Worm (Caenorhabditis elegans): ENCODE data around the gene Y61A9LA.10.

The Y61A9LA.10 gene

DNA sequence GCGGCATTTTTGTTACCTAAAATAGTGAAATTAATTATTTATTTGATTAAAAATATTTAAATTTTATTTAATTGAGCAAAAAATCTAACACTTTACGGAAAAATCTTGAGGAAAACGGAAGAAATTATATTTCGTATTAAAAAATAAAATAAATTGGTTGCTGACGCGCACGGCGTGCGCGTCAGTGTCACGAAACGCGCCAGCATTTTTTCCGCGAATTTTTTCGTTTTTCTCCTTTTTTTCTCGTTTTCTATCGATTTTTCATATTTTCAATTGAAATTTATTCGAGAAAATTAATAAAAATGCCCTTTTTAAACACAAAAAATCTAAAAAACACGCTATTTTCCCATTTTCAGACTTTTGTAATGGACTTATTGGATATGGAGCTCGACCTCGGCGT, at the start of gene Y61A9LA.10, which contains the start of gene F54D11.4:
Gene Y61A9LA.10, minus strand, starts transcription at position 16 of the 400 bp plus-strand sequence.
Gene F54D11.4, plus strand, starts transcription at position 350 of the 400 bp plus-strand sequence.
- TF ChIP-seq ztf-11 (tag; optimal IDR thresholded peaks at IDR 0.05) (no peak), lsy-2 (tag; optimal IDR thresholded peaks at IDR 0.05) (peak; percentile 67 to 83), fos-1 (tag; optimal IDR thresholded peaks at IDR 0.05) (peak; percentile 20), gmeb-1 (tag; optimal IDR thresholded peaks at IDR 0.05) (peak; percentile 71), elt-3 (tag; optimal IDR thresholded peaks at IDR 0.05) (no peak), alr-1 (tag; optimal IDR thresholded peaks at IDR 0.05) (no peak), sem-4 (tag; optimal IDR thresholded peaks at IDR 0.05) (peak; percentile 2), C34F6.9 (tag; optimal IDR thresholded peaks at IDR 0.05) (peak; percentile 81), egl-27 (tag; optimal IDR thresholded peaks at IDR 0.05) (peak; percentile 37), nhr-25 (tag; optimal IDR thresholded peaks at IDR 0.05) (peak; percentile 62), blmp-1 (tag; optimal IDR thresholded peaks at IDR 0.05; ENCODE audit: insufficient read depth) (no peak), F13H6.1 (tag; optimal IDR thresholded peaks at IDR 0.05) (peak; percentile 36), sma-3 (GFP tag; optimal IDR thresholded peaks at IDR 0.05) (no peak), lin-11 (tag; optimal IDR thresholded peaks at IDR 0.05) (peak; percentile 41), nhr-6 (tag; optimal IDR thresholded peaks at IDR 0.05) (no peak), crh-2 (tag; optimal IDR thresholded peaks at IDR 0.05) (peak; percentile 53), nhr-77 (tag; optimal IDR thresholded peaks at IDR 0.05) (peak; percentile 22), unc-39 (tag; optimal IDR thresholded peaks at IDR 0.05) (no peak), unc-55 (GFP tag; optimal IDR thresholded peaks at IDR 0.05) (peak; percentile 64), lin-13 (GFP tag; optimal IDR thresholded peaks at IDR 0.05) (peak; percentile 29)

DNA sequence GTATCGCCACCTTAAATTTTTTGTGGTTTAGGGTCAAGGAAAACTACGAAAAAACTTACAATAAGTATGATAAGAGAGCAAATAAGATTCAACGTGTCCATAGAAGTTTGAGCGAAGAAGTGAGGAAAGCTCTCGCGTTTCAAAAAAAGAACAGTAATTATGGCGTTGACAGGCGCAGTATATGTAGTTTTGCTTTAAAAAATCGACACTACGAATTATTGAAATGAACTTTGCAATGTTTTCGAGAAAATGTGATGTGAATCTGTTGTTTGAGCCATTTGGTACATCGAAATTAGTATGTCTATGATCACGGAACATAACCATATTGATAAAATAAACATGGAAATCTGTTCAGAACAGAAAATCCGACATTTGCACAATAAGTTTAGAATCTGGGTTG, 46.8 kb upstream of the Y61A9LA.10 start, which contains the start of gene srx-74:
Gene srx-74, minus strand, starts transcription at position 101 of the 400 bp plus-strand sequence.
- no peak for TF ChIP-seq snpc-4 (tag; optimal IDR thresholded peaks at IDR 0.05)
- TF ChIP-seq ztf-11 (tag; optimal IDR thresholded peaks at IDR 0.05), result no peak
- TF ChIP-seq nhr-10 (tag; optimal IDR thresholded peaks at IDR 0.05), result no peak
- no peak for TF ChIP-seq skn-1 (tag; optimal IDR thresholded peaks at IDR 0.05)
- no peak for TF ChIP-seq dmd-4 (tag; optimal IDR thresholded peaks at IDR 0.05)
- no peak for TF ChIP-seq mbf-1 (tag; optimal IDR thresholded peaks at IDR 0.05)
- TF ChIP-seq blmp-1 (tag; optimal IDR thresholded peaks at IDR 0.05; ENCODE audit: insufficient read depth), result no peak
- no peak for TF ChIP-seq fos-1 (tag; optimal IDR thresholded peaks at IDR 0.05)
- TF ChIP-seq unc-62 (GFP tag; optimal IDR thresholded peaks at IDR 0.05), result no peak
- no peak for TF ChIP-seq mab-5 (tag; optimal IDR thresholded peaks at IDR 0.05)
- TF ChIP-seq nhr-129 (tag; optimal IDR thresholded peaks at IDR 0.05), result no peak
- no peak for TF ChIP-seq R02D3.7 (tag; optimal IDR thresholded peaks at IDR 0.05)
- TF ChIP-seq ceh-82 (tag; optimal IDR thresholded peaks at IDR 0.05), result no peak
- TF ChIP-seq nhr-237 (tag; optimal IDR thresholded peaks at IDR 0.05), result no peak

DNA sequence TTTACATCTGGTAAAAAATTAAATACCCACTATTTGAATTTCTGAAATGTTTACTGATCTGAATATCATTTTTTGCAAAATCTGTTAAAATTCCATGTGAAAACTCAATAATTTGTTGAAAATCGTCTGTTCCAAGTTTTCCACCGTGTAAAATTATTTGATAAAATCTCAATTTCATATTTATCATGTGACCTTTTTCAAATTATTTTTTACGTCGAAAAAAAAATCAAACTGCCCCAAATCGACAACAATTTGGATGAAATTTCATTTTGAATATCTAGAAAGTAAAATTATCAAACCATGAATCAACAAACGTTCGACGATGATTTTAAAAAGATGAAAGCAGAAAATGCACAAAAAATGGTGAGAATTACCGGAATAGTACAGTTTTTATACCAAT, 39.6 kb upstream of the Y61A9LA.10 start, which contains the start of gene F41F3.9:
Gene F41F3.9, plus strand, starts transcription at position 301 of the 400 bp plus-strand sequence.
- TF ChIP-seq nhr-77 (tag; optimal IDR thresholded peaks at IDR 0.05) (no peak), mdl-1 (tag; optimal IDR thresholded peaks at IDR 0.05) (no peak), elt-1 (tag; optimal IDR thresholded peaks at IDR 0.05) (no peak), nhr-237 (tag; optimal IDR thresholded peaks at IDR 0.05) (no peak), blmp-1 (tag; optimal IDR thresholded peaks at IDR 0.05; ENCODE audit: insufficient read depth) (no peak), egl-27 (tag; optimal IDR thresholded peaks at IDR 0.05) (no peak), mbf-1 (tag; optimal IDR thresholded peaks at IDR 0.05) (no peak), lin-11 (tag; optimal IDR thresholded peaks at IDR 0.05) (no peak), nhr-10 (tag; optimal IDR thresholded peaks at IDR 0.05) (no peak), lin-13 (GFP tag; optimal IDR thresholded peaks at IDR 0.05) (no peak), ama-1 (optimal IDR thresholded peaks at IDR 0.05) (no peak)

DNA sequence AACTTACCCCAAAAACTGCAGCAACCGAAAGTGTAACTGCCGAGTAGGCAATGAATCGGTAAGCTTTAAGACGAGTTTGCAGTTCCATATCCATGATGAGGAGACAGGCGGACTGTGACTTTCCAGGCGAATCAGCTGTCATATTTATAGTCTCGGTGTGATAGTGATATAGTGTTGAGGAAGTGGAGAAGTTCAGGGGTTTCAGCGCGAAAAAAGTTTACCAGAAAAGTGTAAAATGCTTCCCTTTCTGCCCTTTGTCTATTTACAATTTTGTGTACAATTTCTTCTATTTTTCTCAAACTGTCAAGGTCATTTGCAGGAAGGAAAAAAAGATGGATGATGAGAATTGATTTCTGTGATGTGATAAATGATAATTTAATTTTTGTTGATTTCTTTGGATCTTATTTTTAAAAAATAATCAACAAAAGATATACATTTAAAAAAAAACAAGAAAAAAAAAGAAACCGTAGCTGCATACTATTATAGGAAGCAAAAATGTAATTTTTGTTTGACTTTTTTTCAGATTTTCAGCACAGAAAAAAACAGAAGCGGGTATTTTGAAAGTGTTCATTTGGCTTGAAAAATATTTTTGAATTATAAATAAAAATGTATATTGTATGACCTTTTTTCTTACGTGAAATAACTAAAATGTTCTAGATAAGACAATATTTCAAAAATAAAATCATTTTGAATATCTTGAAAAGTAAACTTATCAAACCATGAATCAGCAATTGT, 38.4 kb upstream of the Y61A9LA.10 start, which contains the start of the genes col-139 and F41F3.1:
Gene col-139, minus strand, starts transcription at position 101 of the 735 bp plus-strand sequence.
Gene F41F3.1, plus strand, starts transcription at position 685 of the 735 bp plus-strand sequence.
- TF ChIP-seq nhr-25 (tag; optimal IDR thresholded peaks at IDR 0.05), result no peak
- no peak for TF ChIP-seq sma-3 (GFP tag; optimal IDR thresholded peaks at IDR 0.05)
- TF ChIP-seq nhr-129 (tag; optimal IDR thresholded peaks at IDR 0.05), result no peak
- TF ChIP-seq ztf-11 (tag; optimal IDR thresholded peaks at IDR 0.05), result no peak
- no peak for TF ChIP-seq ama-1 (optimal IDR thresholded peaks at IDR 0.05)
- no peak for TF ChIP-seq peb-1 (tag; optimal IDR thresholded peaks at IDR 0.05)
- TF ChIP-seq nhr-23 (tag; optimal IDR thresholded peaks at IDR 0.05), result no peak
- no peak for TF ChIP-seq ztf-1 (GFP tag; conservative IDR thresholded peaks at IDR 0.05)
- TF ChIP-seq nhr-11 (tag; optimal IDR thresholded peaks at IDR 0.05), result no peak
- TF ChIP-seq fos-1 (tag; optimal IDR thresholded peaks at IDR 0.05), result no peak
